Worm (Caenorhabditis elegans) whole organism, L4/young adult: ENCODE data around the gene efn-2.

Source experiments
- W03F9.2 ChIP-seq: fragments of 150-350 bp; optimal IDR thresholded peaks from 2 replicates; lab custom pipeline; 2014; ENCODE audit warnings: missing biosample characterization, missing genetic modification characterization
- dao-5 ChIP-seq: sonication (generic microtip); optimal IDR thresholded peaks from 2 replicates; lab custom pipeline; 2016; ENCODE audit warnings: missing genotype, missing genetic modification characterization, moderate library complexity, missing compliant biosample characterization

DNA sequence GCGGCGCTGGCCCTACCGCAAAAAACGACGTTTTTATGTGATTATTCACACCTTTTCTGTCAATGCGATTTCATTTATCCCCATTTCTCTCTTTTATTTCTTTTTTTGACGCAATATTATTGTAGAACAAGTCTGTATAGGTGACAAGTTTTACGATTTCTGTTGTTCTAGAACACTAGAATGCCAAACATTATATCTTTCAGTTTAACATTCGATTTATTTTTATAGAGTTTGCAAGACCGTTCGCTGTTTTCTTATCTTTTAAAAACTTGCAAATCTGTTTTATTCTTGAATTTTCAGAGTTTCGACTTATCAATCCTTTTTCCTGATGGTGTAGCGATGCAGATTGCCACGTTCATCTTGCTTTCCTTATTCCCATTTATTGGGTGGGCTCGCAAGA, at the start of gene efn-2:
- TF ChIP-seq W03F9.2 (tag; lab: Kevin White, UChicago) (no peak), dao-5 (no peak)
